Fruit fly (Drosophila melanogaster): ENCODE results near the gene Ent2.

DNA sequence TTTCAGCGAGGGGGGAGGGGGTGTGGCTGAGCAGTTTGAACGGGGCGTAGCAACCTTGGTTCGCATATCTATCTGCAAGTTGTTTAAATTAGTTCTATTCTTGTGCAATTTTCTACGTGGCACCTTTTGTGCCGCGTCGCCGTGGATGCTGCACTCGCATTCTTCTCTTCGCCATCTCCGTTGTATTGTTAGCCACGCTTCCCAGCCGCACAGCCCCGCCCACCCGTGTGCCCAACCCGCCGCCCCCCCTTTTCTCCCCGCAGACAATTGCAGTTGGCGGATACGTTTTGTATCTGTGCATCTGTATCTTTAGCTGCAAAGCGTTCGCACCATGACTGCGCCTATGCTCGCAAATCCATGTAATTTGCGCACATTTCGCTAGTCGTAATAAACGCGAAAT, 48.2 kb upstream of the Ent2 start:
- no peak for TF ChIP-seq psq (optimal IDR thresholded peaks at IDR 0.05)
- TF ChIP-seq h (optimal IDR thresholded peaks at IDR 0.05) = no peak
- no peak for TF ChIP-seq insv (optimal IDR thresholded peaks at IDR 0.05)
- TF ChIP-seq ttk (optimal IDR thresholded peaks at IDR 0.05) = no peak
